Fruit fly (Drosophila melanogaster) whole organism, embryonic: ENCODE results near the gene CG5861.

Experiments used
- CG13296 ChIP-seq: fragments of 200-800 bp; sonication (Bioruptor generic); optimal IDR thresholded peaks from 3 replicates; lab custom pipeline; 2018; ENCODE audit warnings: missing biosample characterization, mild to moderate bottlenecking, missing genetic modification characterization
- CG13424 ChIP-seq: fragments of 200-800 bp; sonication (Bioruptor generic); optimal IDR thresholded peaks from 2 replicates; lab custom pipeline; 2019; ENCODE audit warnings: missing biosample characterization, mild to moderate bottlenecking, missing genetic modification characterization, moderate library complexity
- CG13624 ChIP-seq: fragments of 200-800 bp; sonication (Bioruptor generic); optimal IDR thresholded peaks from 2 replicates; lab custom pipeline; 2016; ENCODE audit warnings: missing biosample characterization, missing genetic modification characterization
- CG15011 ChIP-seq: fragments of 200-800 bp; sonication (Bioruptor generic); optimal IDR thresholded peaks from 3 replicates; lab custom pipeline; 2018; ENCODE audit warnings: missing biosample characterization, mild to moderate bottlenecking, missing genetic modification characterization
- CG1647 ChIP-seq: fragments of 200-800 bp; sonication (Bioruptor generic); optimal IDR thresholded peaks from 3 replicates; lab custom pipeline; 2016; ENCODE audit warnings: missing biosample characterization, missing genetic modification characterization
- CG16813 ChIP-seq: fragments of 200-800 bp; sonication (Bioruptor generic); IDR thresholded peaks from 3 replicates; pipeline ENCODE4 v1.3.6; 2022; ENCODE audit warnings: missing biosample characterization, missing genetic modification characterization; ENCODE audit not compliant: partially characterized antibody
- CG17186 ChIP-seq: fragments of 200-800 bp; sonication (Bioruptor generic); optimal IDR thresholded peaks from 3 replicates; lab custom pipeline; 2017; ENCODE audit warnings: missing biosample characterization, missing genetic modification reagents, missing genetic modification characterization
- CG17361 ChIP-seq: fragments of 200-800 bp; sonication (Bioruptor generic); IDR thresholded peaks from 3 replicates; pipeline ENCODE4 v1.3.6; 2022; ENCODE audit warnings: missing biosample characterization, missing genetic modification characterization
- CG17385 ChIP-seq: fragments of 200-800 bp; sonication (Bioruptor generic); optimal IDR thresholded peaks from 3 replicates; lab custom pipeline; 2018; ENCODE audit warnings: missing biosample characterization, mild to moderate bottlenecking, missing genetic modification characterization
- CG17612 ChIP-seq: fragments of 200-800 bp; sonication (Bioruptor generic); IDR thresholded peaks from 2 replicates; pipeline ENCODE4 v1.3.6; 2022; ENCODE audit warnings: missing biosample characterization, missing genetic modification characterization
- CG18262 ChIP-seq: fragments of 200-800 bp; optimal IDR thresholded peaks from 3 replicates; lab custom pipeline; 2019; ENCODE audit warnings: missing biosample characterization, mild to moderate bottlenecking, missing genetic modification characterization, moderate library complexity
- CG18619 ChIP-seq: fragments of 200-800 bp; sonication (Bioruptor generic); optimal IDR thresholded peaks from 3 replicates; lab custom pipeline; 2017; ENCODE audit warnings: missing biosample characterization, mild to moderate bottlenecking, missing genetic modification characterization
- CG2116 ChIP-seq: fragments of 200-800 bp; sonication (Bioruptor generic); optimal IDR thresholded peaks from 3 replicates; lab custom pipeline; 2018; ENCODE audit warnings: missing biosample characterization, mild to moderate bottlenecking, missing genetic modification characterization
- CG2202 ChIP-seq: fragments of 200-800 bp; sonication (Bioruptor generic); optimal IDR thresholded peaks from 2 replicates; lab custom pipeline; 2018; ENCODE audit warnings: missing biosample characterization, mild to moderate bottlenecking, missing genetic modification characterization
- CG32532 ChIP-seq: fragments of 200-800 bp; sonication (Bioruptor generic); IDR thresholded peaks from 2 replicates; pipeline ENCODE4 v1.3.6; 2022; ENCODE audit warnings: missing biosample characterization, missing genetic modification characterization
- CG32772 ChIP-seq: fragments of 200-800 bp; sonication (Bioruptor generic); IDR thresholded peaks from 2 replicates; pipeline ENCODE4 v1.3.6; 2022; ENCODE audit warnings: missing biosample characterization, missing genetic modification characterization
- CG3281 ChIP-seq: fragments of 200-800 bp; sonication (Bioruptor generic); optimal IDR thresholded peaks from 3 replicates; lab custom pipeline; 2017; ENCODE audit warnings: missing biosample characterization, mild to moderate bottlenecking, missing genetic modification characterization
- CG33213 ChIP-seq: fragments of 200-800 bp; sonication (Bioruptor generic); optimal IDR thresholded peaks from 3 replicates; lab custom pipeline; 2016; ENCODE audit warnings: missing biosample characterization, missing genetic modification characterization
- CG3407 ChIP-seq: fragments of 200-800 bp; sonication (Bioruptor generic); optimal IDR thresholded peaks from 2 replicates; lab custom pipeline; 2018; ENCODE audit warnings: missing biosample characterization, mild to moderate bottlenecking, missing genetic modification characterization
- CG4282 ChIP-seq: fragments of 200-800 bp; sonication (Bioruptor generic); optimal IDR thresholded peaks from 2 replicates; lab custom pipeline; 2016; ENCODE audit warnings: missing biosample characterization, missing genetic modification characterization
- CG4617 ChIP-seq: fragments of 200-800 bp; sonication (Bioruptor generic); optimal IDR thresholded peaks from 3 replicates; lab custom pipeline; 2016; ENCODE audit warnings: missing biosample characterization, missing genetic modification characterization, borderline replicate concordance
- CG4707 ChIP-seq: fragments of 200-800 bp; sonication (Bioruptor generic); optimal IDR thresholded peaks from 2 replicates; lab custom pipeline; 2018; ENCODE audit warnings: missing biosample characterization, mild to moderate bottlenecking, missing genetic modification characterization, moderate library complexity
- CG4854 ChIP-seq: fragments of 200-800 bp; sonication (Bioruptor generic); optimal IDR thresholded peaks from 2 replicates; lab custom pipeline; 2016; ENCODE audit warnings: missing biosample characterization, missing genetic modification characterization, inconsistent platforms
- CG5180 ChIP-seq: fragments of 200-800 bp; sonication (Bioruptor generic); optimal IDR thresholded peaks from 3 replicates; lab custom pipeline; 2017; ENCODE audit warnings: missing biosample characterization, missing genetic modification characterization, mild to moderate bottlenecking, moderate library complexity, missing genetic modification reagents
- CG9215 ChIP-seq: fragments of 200-800 bp; sonication (Bioruptor generic); IDR thresholded peaks from 2 replicates; pipeline ENCODE4 v1.3.6; 2022; ENCODE audit warnings: missing biosample characterization, missing genetic modification characterization
- CG9437 ChIP-seq: fragments of 200-800 bp; sonication (Bioruptor generic); optimal IDR thresholded peaks from 2 replicates; lab custom pipeline; 2018; ENCODE audit warnings: missing biosample characterization, mild to moderate bottlenecking, missing genetic modification characterization
- CG9932 ChIP-seq: fragments of 200-800 bp; sonication (Bioruptor generic); IDR thresholded peaks from 2 replicates; pipeline ENCODE4 v1.3.6; 2022; ENCODE audit warnings: missing biosample characterization, missing genetic modification characterization
- Dfd ChIP-seq, 2 experiments: fragments of >200 bp; optimal IDR thresholded peaks; 2 replicates each; lab custom pipeline; 2017; ENCODE audit warnings: missing biosample characterization in 2 of 2, missing genetic modification characterization in 2 of 2
- E2f2 ChIP-seq: fragments of 200-800 bp; sonication (Bioruptor generic); IDR thresholded peaks from 2 replicates; pipeline ENCODE4 v1.3.6; 2022; ENCODE audit warnings: missing biosample characterization, missing genetic modification characterization
- GATAe ChIP-seq: fragments of 200-800 bp; sonication (Bioruptor generic); conservative IDR thresholded peaks from 2 replicates; pipeline ENCODE4 v1.3.6; 2022; ENCODE audit warnings: missing biosample characterization, missing genetic modification characterization
- Hey ChIP-seq: fragments of 200-800 bp; sonication (Bioruptor generic); optimal IDR thresholded peaks from 3 replicates; lab custom pipeline; 2018; ENCODE audit warnings: missing biosample characterization, mild to moderate bottlenecking, missing genetic modification characterization
- Hr51 ChIP-seq, 2 experiments: fragments of 200-800 bp; sonication (Bioruptor generic); optimal IDR thresholded peaks; 2 replicates in 1 of 2; 3 replicates in 1 of 2; lab custom pipeline; 2016 to 2018; ENCODE audit warnings: missing biosample characterization in 2 of 2, missing genetic modification characterization in 2 of 2, mild to moderate bottlenecking in 1 of 2, moderate library complexity in 1 of 2
- NK7.1 ChIP-seq: fragments of 200-800 bp; sonication (Bioruptor generic); optimal IDR thresholded peaks from 3 replicates; lab custom pipeline; 2016; ENCODE audit warnings: missing biosample characterization, missing genetic modification characterization
- Oaz ChIP-seq: fragments of 200-800 bp; sonication (Bioruptor generic); IDR thresholded peaks from 2 replicates; pipeline ENCODE4 v1.3.6; 2022; ENCODE audit warnings: missing biosample characterization, missing genetic modification characterization
- Rfx ChIP-seq: fragments of 200-800 bp; sonication (Bioruptor generic); IDR thresholded peaks from 2 replicates; pipeline ENCODE4 v1.3.6; 2022; ENCODE audit warnings: missing biosample characterization, missing genetic modification characterization
- Side ChIP-seq: fragments of 200-800 bp; sonication (Bioruptor generic); optimal IDR thresholded peaks from 2 replicates; lab custom pipeline; 2016; ENCODE audit warnings: missing biosample characterization, missing genetic modification characterization
- Spps ChIP-seq: fragments of 200-800 bp; sonication (Bioruptor generic); optimal IDR thresholded peaks from 2 replicates; lab custom pipeline; 2018; ENCODE audit warnings: missing biosample characterization, mild to moderate bottlenecking, missing genetic modification characterization
- ac ChIP-seq: fragments of 200-800 bp; sonication (Bioruptor generic); optimal IDR thresholded peaks from 3 replicates; lab custom pipeline; 2017; ENCODE audit warnings: missing biosample characterization, mild to moderate bottlenecking, missing genetic modification characterization
- amos ChIP-seq: fragments of 200-800 bp; sonication (Bioruptor generic); IDR thresholded peaks from 2 replicates; pipeline ENCODE4 v1.3.6; 2022; ENCODE audit warnings: missing biosample characterization, missing genetic modification characterization; ENCODE audit not compliant: partially characterized antibody
- br ChIP-seq: fragments of >200 bp; optimal IDR thresholded peaks from 2 replicates; lab custom pipeline; 2017
- chinmo ChIP-seq: fragments of 200-800 bp; sonication (Bioruptor generic); IDR thresholded peaks from 4 replicates; pipeline ENCODE4 v1.3.6; 2022; ENCODE audit warnings: missing biosample characterization, missing genetic modification characterization; ENCODE audit not compliant: partially characterized antibody
- fd3F ChIP-seq: fragments of 200-800 bp; sonication (Bioruptor generic); optimal IDR thresholded peaks from 2 replicates; lab custom pipeline; 2018; ENCODE audit warnings: missing biosample characterization, mild to moderate bottlenecking, missing genetic modification characterization, moderate library complexity
- hkb ChIP-seq, 2 experiments: fragments of 200-800 bp in 1 of 2; fragments of >200 bp in 1 of 2; sonication (Bioruptor generic) in 1 of 2; IDR thresholded peaks in 1 of 2; optimal IDR thresholded peaks in 1 of 2; 2 replicates each; pipeline versions ENCODE4 v1.3.6 to Lab custom; 2017 to 2022; ENCODE audit warnings: missing biosample characterization in 1 of 2, missing genetic modification characterization in 1 of 2
- inv ChIP-seq: fragments of 200-800 bp; sonication (Bioruptor generic); IDR thresholded peaks from 2 replicates; pipeline ENCODE4 v1.3.6; 2022; ENCODE audit warnings: missing biosample characterization, missing genetic modification characterization; ENCODE audit not compliant: partially characterized antibody
- knrl ChIP-seq: fragments of 200-800 bp; sonication (Bioruptor generic); IDR thresholded peaks from 3 replicates; pipeline ENCODE4 v1.3.6; 2022; ENCODE audit warnings: missing biosample characterization, missing genetic modification characterization; ENCODE audit not compliant: partially characterized antibody
- lbe ChIP-seq: fragments of 200-800 bp; sonication (Bioruptor generic); optimal IDR thresholded peaks from 2 replicates; lab custom pipeline; 2016; ENCODE audit warnings: missing biosample characterization, mild to moderate bottlenecking, missing genetic modification characterization
- stwl ChIP-seq: fragments of 200-800 bp; sonication (Bioruptor generic); optimal IDR thresholded peaks from 3 replicates; lab custom pipeline; 2018; ENCODE audit warnings: missing biosample characterization, mild to moderate bottlenecking, missing genetic modification characterization, moderate library complexity
- sug ChIP-seq: fragments of 200-800 bp; optimal IDR thresholded peaks from 2 replicates; lab custom pipeline; 2019; ENCODE audit warnings: missing biosample characterization, mild to moderate bottlenecking, missing genetic modification characterization, moderate library complexity
- trem ChIP-seq: fragments of 200-800 bp; optimal IDR thresholded peaks from 3 replicates; lab custom pipeline; 2019; ENCODE audit warnings: missing biosample characterization, mild to moderate bottlenecking, missing genetic modification characterization, moderate library complexity
- zen ChIP-seq: fragments of 200-800 bp; sonication (Bioruptor generic); optimal IDR thresholded peaks from 3 replicates; lab custom pipeline; 2018; ENCODE audit warnings: missing biosample characterization, mild to moderate bottlenecking, missing genetic modification characterization, moderate library complexity

Gene CG5861

DNA sequence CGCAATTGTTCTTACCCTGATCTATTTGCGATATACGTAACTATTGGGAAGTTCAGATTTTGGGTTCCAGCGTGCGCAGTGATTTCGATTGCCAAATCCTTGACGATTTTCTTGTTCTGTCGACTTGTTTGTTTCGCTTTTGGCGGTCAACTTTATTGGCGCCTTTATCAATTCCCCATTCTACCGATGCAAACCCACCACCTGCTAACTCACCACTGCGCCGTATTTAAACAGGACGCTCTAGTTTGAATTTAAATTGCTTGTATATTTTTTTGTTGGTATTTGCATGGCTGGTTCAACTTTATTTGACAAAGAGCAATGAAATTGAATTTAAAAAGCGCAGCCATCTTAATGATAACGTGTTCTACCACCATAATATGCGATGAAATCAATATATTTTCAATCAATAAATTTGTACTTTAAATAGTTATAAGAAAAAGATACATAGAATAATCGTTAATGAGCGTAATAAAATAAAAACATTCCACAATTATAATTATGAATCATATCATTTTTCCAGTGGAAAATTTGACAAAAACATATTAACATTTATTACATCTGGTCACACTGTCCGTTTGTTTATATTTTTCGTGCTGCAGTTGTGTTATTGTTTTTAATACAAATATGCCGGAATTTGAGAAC is 45.4 kb downstream of the CG5861 start, which contains the start of the genes twe and CG4935 (continued):
- TF ChIP-seq CG16813 (GFP tag; lab: Robert Waterston, UW) = no peak
- TF ChIP-seq knrl = no peak
- peak; percentile 31 for TF ChIP-seq trem
- TF ChIP-seq hkb (optimal IDR thresholded peaks at IDR 0.05; lab: Kevin White, UChicago) = no peak
- TF ChIP-seq hkb (GFP tag; IDR thresholded peaks at IDR 0.05; lab: Robert Waterston, UW) = no peak
- TF ChIP-seq CG17612 (GFP tag; lab: Robert Waterston, UW) = no peak
- no peak for TF ChIP-seq CG9215
- no peak for TF ChIP-seq CG4617 (GFP tag; lab: Kevin White, UChicago)
- no peak for TF ChIP-seq CG18262
- TF ChIP-seq CG3281 (GFP tag; lab: Kevin White, UChicago) = no peak
- no peak for TF ChIP-seq Dfd (GFP tag; optimal IDR thresholded peaks at IDR 0.05; lab: Kevin White, UChicago)
- TF ChIP-seq lbe (GFP tag; lab: Kevin White, UChicago) = no peak
- no peak for TF ChIP-seq Oaz (GFP tag; lab: Robert Waterston, UW)
- TF ChIP-seq zen (tag; lab: Kevin White, UChicago) = no peak
- no peak for TF ChIP-seq CG4282 (GFP tag; lab: Kevin White, UChicago)
- TF ChIP-seq CG17361 (GFP tag; lab: Robert Waterston, UW) = no peak
- TF ChIP-seq CG17186 (GFP tag; lab: Kevin White, UChicago) = no peak
- no peak for TF ChIP-seq ac (GFP tag; lab: Kevin White, UChicago)
- TF ChIP-seq CG1647 (GFP tag; lab: Kevin White, UChicago) = no peak
- no peak for TF ChIP-seq CG13424 (tag; lab: Kevin White, UChicago)
- TF ChIP-seq fd3F (GFP tag; lab: Kevin White, UChicago) = no peak
- no peak for TF ChIP-seq Rfx (GFP tag; lab: Robert Waterston, UW)
- no peak for TF ChIP-seq chinmo
- no peak for TF ChIP-seq CG9932
- TF ChIP-seq CG13296 (GFP tag; lab: Kevin White, UChicago) = no peak
- no peak for TF ChIP-seq CG17385 (GFP tag; lab: Kevin White, UChicago)
- peak; percentile 77 for TF ChIP-seq E2f2 (GFP tag; lab: Robert Waterston, UW)
- no peak for TF ChIP-seq Hey (tag; lab: Kevin White, UChicago)
- no peak for TF ChIP-seq CG4707 (GFP tag; lab: Kevin White, UChicago)
- TF ChIP-seq CG13624 (GFP tag; lab: Kevin White, UChicago) = no peak
- TF ChIP-seq br (lab: Kevin White, UChicago) = no peak
- no peak for TF ChIP-seq Side (GFP tag; lab: Kevin White, UChicago)
- no peak for TF ChIP-seq GATAe (GFP tag; lab: Robert Waterston, UW)
- TF ChIP-seq Spps (tag; lab: Kevin White, UChicago) = no peak
- TF ChIP-seq inv (GFP tag; lab: Robert Waterston, UW) = no peak
- TF ChIP-seq CG33213 = no peak
- TF ChIP-seq CG32532 = no peak
- no peak for TF ChIP-seq CG5180 (GFP tag; lab: Kevin White, UChicago)
- no peak for TF ChIP-seq CG9437 (GFP tag; lab: Kevin White, UChicago)
- TF ChIP-seq CG4854 (GFP tag; lab: Kevin White, UChicago) = no peak
- no peak for TF ChIP-seq CG32772 (GFP tag; lab: Robert Waterston, UW)
- no peak for TF ChIP-seq NK7.1 (GFP tag; lab: Kevin White, UChicago)
- TF ChIP-seq amos (GFP tag; lab: Robert Waterston, UW) = no peak
- no peak for TF ChIP-seq Hr51 (GFP tag; optimal IDR thresholded peaks at IDR 0.05; lab: Kevin White, UChicago)
- peak; percentile 2 for TF ChIP-seq CG2116 (GFP tag; lab: Kevin White, UChicago)
- no peak for TF ChIP-seq sug
- no peak for TF ChIP-seq CG2202
- TF ChIP-seq stwl = peak; percentile 46
- TF ChIP-seq CG15011 = no peak
- TF ChIP-seq CG18619 (GFP tag; lab: Kevin White, UChicago) = no peak
- no peak for TF ChIP-seq CG3407 (GFP tag; lab: Kevin White, UChicago)
